Worm (Caenorhabditis elegans): ENCODE data around the gene spi-1.

The spi-1 gene

ce11 chrII:7528210-7528609 lies 32.2 kb downstream of the spi-1 start (continued):
- TF ChIP-seq sptf-1 (tag; optimal IDR thresholded peaks at IDR 0.05): no peak
- no peak for TF ChIP-seq lin-39 (tag; optimal IDR thresholded peaks at IDR 0.05)
- peak; percentile 81 for TF ChIP-seq nhr-19 (GFP tag; conservative IDR thresholded peaks at IDR 0.05)
- no peak for TF ChIP-seq C34B4.2 (tag; optimal IDR thresholded peaks at IDR 0.05)
- TF ChIP-seq sox-4 (tag; optimal IDR thresholded peaks at IDR 0.05): no peak
- no peak for TF ChIP-seq pag-3 (tag; optimal IDR thresholded peaks at IDR 0.05; ENCODE audit: borderline replicate concordance, insufficient read depth)
- TF ChIP-seq zag-1 (tag; optimal IDR thresholded peaks at IDR 0.05): no peak
- TF ChIP-seq hlh-17 (GFP tag; optimal IDR thresholded peaks at IDR 0.05; ENCODE audit: borderline replicate concordance): no peak

ce11 chrII:7529078-7529683 lies 33.1 kb downstream of the spi-1 start, which contains the start of gene ZK1290.5:
Gene ZK1290.5 (plus strand): TSS chrII:7529643.
- peak; percentile 39 for TF ChIP-seq nhr-11 (tag; optimal IDR thresholded peaks at IDR 0.05)
- TF ChIP-seq jun-1 (tag; optimal IDR thresholded peaks at IDR 0.05): peak; percentile 62
- peak; percentile 76 for TF ChIP-seq xbp-1 (tag; optimal IDR thresholded peaks at IDR 0.05)
- TF ChIP-seq efl-3 (GFP tag; optimal IDR thresholded peaks at IDR 0.05): no peak
- peak; percentile 71 to 76 for TF ChIP-seq efl-1 (optimal IDR thresholded peaks at IDR 0.05)
- TF ChIP-seq efl-1 (GFP tag; optimal IDR thresholded peaks at IDR 0.05 in 1 of 2): peak; percentile 46 to 94
- TF ChIP-seq dpl-1 (GFP tag; optimal IDR thresholded peaks at IDR 0.05): peak; percentile 60 to 66 (median 62)
- TF ChIP-seq irx-1 (tag; optimal IDR thresholded peaks at IDR 0.05): peak; percentile 80
- peak; percentile 87 for TF ChIP-seq mep-1 (tag; optimal IDR thresholded peaks at IDR 0.05)
- TF ChIP-seq Y116A8C.19 (tag; optimal IDR thresholded peaks at IDR 0.05; ENCODE audit: borderline replicate concordance): no peak
- peak; percentile 60 for TF ChIP-seq lin-39 (tag; optimal IDR thresholded peaks at IDR 0.05)
- no peak for TF ChIP-seq pag-3 (tag; optimal IDR thresholded peaks at IDR 0.05; ENCODE audit: borderline replicate concordance, insufficient read depth)
- no peak for TF ChIP-seq aly-2 (tag; optimal IDR thresholded peaks at IDR 0.05)
- no peak for TF ChIP-seq zag-1 (tag; optimal IDR thresholded peaks at IDR 0.05)
- TF ChIP-seq unc-86 (tag; optimal IDR thresholded peaks at IDR 0.05): no peak
- no peak for TF ChIP-seq mef-2 (tag; optimal IDR thresholded peaks at IDR 0.05)
- peak; percentile 16 for TF ChIP-seq zip-4 (GFP tag; optimal IDR thresholded peaks at IDR 0.05)
- TF ChIP-seq elt-2 (tag; optimal IDR thresholded peaks at IDR 0.05): peak; percentile 89
- no peak for TF ChIP-seq nhr-28 (tag; optimal IDR thresholded peaks at IDR 0.05)
- peak; percentile 62 to 79 for TF ChIP-seq lin-35 (GFP tag; optimal IDR thresholded peaks at IDR 0.05)
- TF ChIP-seq ceh-82 (tag; optimal IDR thresholded peaks at IDR 0.05): peak in 2 of 3 experiments; percentile 25 to 63
- TF ChIP-seq fkh-8 (tag; optimal IDR thresholded peaks at IDR 0.05): peak; percentile 87
- peak; percentile 92 for TF ChIP-seq nhr-19 (GFP tag; conservative IDR thresholded peaks at IDR 0.05)
- no peak for TF ChIP-seq hlh-17 (GFP tag; optimal IDR thresholded peaks at IDR 0.05; ENCODE audit: borderline replicate concordance)
- TF ChIP-seq unc-62 (GFP tag; optimal IDR thresholded peaks at IDR 0.05): no peak
- peak; percentile 23 for TF ChIP-seq fos-1 (tag; optimal IDR thresholded peaks at IDR 0.05)
- peak; percentile 47; the same call in 1 of the 2 replicates for TF ChIP-seq unc-98 (GFP tag; IDR thresholded peaks at IDR 0.05)
- no peak for TF ChIP-seq hlh-4 (tag; optimal IDR thresholded peaks at IDR 0.05)
- TF ChIP-seq lin-14 (GFP tag; optimal IDR thresholded peaks at IDR 0.05): peak; percentile 97
- no peak for TF ChIP-seq pqm-1 (tag; optimal IDR thresholded peaks at IDR 0.05)
- peak in 1 of 2 experiments; percentile 95 for TF ChIP-seq mdl-1 (tag; optimal IDR thresholded peaks at IDR 0.05)
- peak; percentile 85 for TF ChIP-seq swsn-7 (tag; optimal IDR thresholded peaks at IDR 0.05)
- TF ChIP-seq elt-3 (tag; optimal IDR thresholded peaks at IDR 0.05): peak in 4 of 6 experiments; percentile 9 to 89 (median 72)
- TF ChIP-seq lin-15B (tag; optimal IDR thresholded peaks at IDR 0.05): no peak
- TF ChIP-seq nhr-47 (tag; optimal IDR thresholded peaks at IDR 0.05): peak; percentile 86
- TF ChIP-seq tlp-1 (tag; optimal IDR thresholded peaks at IDR 0.05): no peak
- no peak for TF ChIP-seq sptf-1 (tag; optimal IDR thresholded peaks at IDR 0.05)
- no peak for TF ChIP-seq ces-1 (GFP tag; optimal IDR thresholded peaks at IDR 0.05)
- TF ChIP-seq C04F5.9 (tag; optimal IDR thresholded peaks at IDR 0.05): no peak
- TF ChIP-seq vab-15 (tag; optimal IDR thresholded peaks at IDR 0.05): no peak
- TF ChIP-seq mab-9 (GFP tag; IDR thresholded peaks at IDR 0.05): peak; percentile 15; the same call in 1 of the 2 replicates
- TF ChIP-seq nhr-85 (tag): peak; percentile 98
- peak; percentile 54 for TF ChIP-seq lin-13 (GFP tag; optimal IDR thresholded peaks at IDR 0.05)
- TF ChIP-seq nhr-237 (tag; optimal IDR thresholded peaks at IDR 0.05): peak; percentile 30
- TF ChIP-seq ama-1 (optimal IDR thresholded peaks at IDR 0.05): no peak
- no peak for TF ChIP-seq alr-1 (tag; optimal IDR thresholded peaks at IDR 0.05; ENCODE audit: borderline replicate concordance)
- TF ChIP-seq nhr-12 (tag; optimal IDR thresholded peaks at IDR 0.05): no peak

Data from whole organism, L1 larva.